Fruit fly (Drosophila melanogaster) whole organism, embryonic: ENCODE measurements around the gene CG1161.

Experiments used
- Aef1 ChIP-seq: fragments of 200-800 bp; sonication (Bioruptor generic); IDR thresholded peaks from 3 replicates; pipeline ENCODE4 v1.3.6; 2022; ENCODE audit warnings: missing biosample characterization, missing genetic modification characterization
- B-H2 ChIP-seq: fragments of 200-800 bp; sonication (Bioruptor generic); optimal IDR thresholded peaks from 2 replicates; lab custom pipeline; 2018; ENCODE audit warnings: missing biosample characterization, mild to moderate bottlenecking, missing genetic modification characterization
- CG10366 ChIP-seq: fragments of 200-800 bp; sonication (Bioruptor generic); IDR thresholded peaks from 2 replicates; pipeline ENCODE4 v1.3.6; 2022; ENCODE audit warnings: missing biosample characterization, missing genetic modification characterization
- CG10654 ChIP-seq: fragments of 200-800 bp; sonication (Bioruptor generic); optimal IDR thresholded peaks from 2 replicates; lab custom pipeline; 2016; ENCODE audit warnings: missing biosample characterization, missing genetic modification characterization
- CG11398 ChIP-seq: fragments of 200-800 bp; sonication (Bioruptor generic); optimal IDR thresholded peaks from 2 replicates; lab custom pipeline; 2016; ENCODE audit warnings: missing biosample characterization, missing genetic modification characterization
- CG12942 ChIP-seq: fragments of 200-800 bp; sonication (Bioruptor generic); optimal IDR thresholded peaks from 3 replicates; lab custom pipeline; 2016; ENCODE audit warnings: missing biosample characterization, missing genetic modification characterization
- CG13287 ChIP-seq: fragments of 200-800 bp; sonication (Bioruptor generic); IDR thresholded peaks from 2 replicates; pipeline ENCODE4 v1.3.6; 2022; ENCODE audit warnings: missing biosample characterization, missing genetic modification characterization; ENCODE audit not compliant: partially characterized antibody
- CG13894 ChIP-seq: fragments of 200-800 bp; sonication (Bioruptor generic); optimal IDR thresholded peaks from 3 replicates; lab custom pipeline; 2018; ENCODE audit warnings: missing biosample characterization, mild to moderate bottlenecking, missing genetic modification characterization, moderate library complexity
- CG14050 ChIP-seq: fragments of 200-800 bp; sonication (Bioruptor generic); IDR thresholded peaks from 3 replicates; pipeline ENCODE4 v1.3.6; 2022; ENCODE audit warnings: missing biosample characterization, missing genetic modification characterization
- CG14667 ChIP-seq: fragments of 200-800 bp; sonication (Bioruptor generic); IDR thresholded peaks from 2 replicates; pipeline ENCODE4 v1.3.6; 2022; ENCODE audit warnings: missing biosample characterization, missing genetic modification characterization
- CG14965 ChIP-seq: fragments of 200-800 bp; sonication (Bioruptor generic); optimal IDR thresholded peaks from 2 replicates; lab custom pipeline; 2016; ENCODE audit warnings: missing biosample characterization, missing genetic modification characterization, borderline replicate concordance
- CG15011 ChIP-seq: fragments of 200-800 bp; sonication (Bioruptor generic); optimal IDR thresholded peaks from 3 replicates; lab custom pipeline; 2018; ENCODE audit warnings: missing biosample characterization, mild to moderate bottlenecking, missing genetic modification characterization
- CG15269 ChIP-seq: fragments of 200-800 bp; sonication (Bioruptor generic); optimal IDR thresholded peaks from 2 replicates; lab custom pipeline; 2018; ENCODE audit warnings: missing biosample characterization, mild to moderate bottlenecking, missing genetic modification characterization, moderate library complexity
- CG17186 ChIP-seq: fragments of 200-800 bp; sonication (Bioruptor generic); optimal IDR thresholded peaks from 3 replicates; lab custom pipeline; 2017; ENCODE audit warnings: missing biosample characterization, missing genetic modification reagents, missing genetic modification characterization
- CG17361 ChIP-seq: fragments of 200-800 bp; sonication (Bioruptor generic); IDR thresholded peaks from 3 replicates; pipeline ENCODE4 v1.3.6; 2022; ENCODE audit warnings: missing biosample characterization, missing genetic modification characterization
- CG18011 ChIP-seq: fragments of 200-800 bp; sonication (Bioruptor generic); optimal IDR thresholded peaks from 2 replicates; lab custom pipeline; 2017; ENCODE audit warnings: missing biosample characterization, missing genetic modification characterization, mild to moderate bottlenecking, moderate library complexity, missing genotype
- CG31365 ChIP-seq: fragments of 200-800 bp; sonication (Bioruptor generic); optimal IDR thresholded peaks from 2 replicates; lab custom pipeline; 2018; ENCODE audit warnings: missing biosample characterization, mild to moderate bottlenecking, missing genetic modification characterization
- CG3163 ChIP-seq: fragments of 200-800 bp; sonication (Bioruptor generic); optimal IDR thresholded peaks from 3 replicates; lab custom pipeline; 2016; ENCODE audit warnings: missing biosample characterization, missing genetic modification characterization
- CG3281 ChIP-seq: fragments of 200-800 bp; sonication (Bioruptor generic); optimal IDR thresholded peaks from 3 replicates; lab custom pipeline; 2017; ENCODE audit warnings: missing biosample characterization, mild to moderate bottlenecking, missing genetic modification characterization
- CG3407 ChIP-seq: fragments of 200-800 bp; sonication (Bioruptor generic); optimal IDR thresholded peaks from 2 replicates; lab custom pipeline; 2018; ENCODE audit warnings: missing biosample characterization, mild to moderate bottlenecking, missing genetic modification characterization
- CG5180 ChIP-seq: fragments of 200-800 bp; sonication (Bioruptor generic); optimal IDR thresholded peaks from 3 replicates; lab custom pipeline; 2017; ENCODE audit warnings: missing biosample characterization, missing genetic modification characterization, mild to moderate bottlenecking, moderate library complexity, missing genetic modification reagents
- Doc2 ChIP-seq: fragments of 200-800 bp; sonication (Bioruptor generic); IDR thresholded peaks from 2 replicates; pipeline ENCODE4 v1.3.6; 2022; ENCODE audit warnings: missing biosample characterization, missing genetic modification characterization
- E2f2 ChIP-seq: fragments of 200-800 bp; sonication (Bioruptor generic); IDR thresholded peaks from 2 replicates; pipeline ENCODE4 v1.3.6; 2022; ENCODE audit warnings: missing biosample characterization, missing genetic modification characterization
- Hmr ChIP-seq: fragments of 200-800 bp; sonication (Bioruptor generic); optimal IDR thresholded peaks from 3 replicates; lab custom pipeline; 2017; ENCODE audit warnings: mild to moderate bottlenecking, missing biosample characterization, missing genetic modification reagents, missing genetic modification characterization
- NK7.1 ChIP-seq: fragments of 200-800 bp; sonication (Bioruptor generic); optimal IDR thresholded peaks from 3 replicates; lab custom pipeline; 2016; ENCODE audit warnings: missing biosample characterization, missing genetic modification characterization
- Ravus ChIP-seq: fragments of 200-800 bp; sonication (Bioruptor generic); IDR thresholded peaks from 2 replicates; pipeline ENCODE4 v1.3.6; 2022; ENCODE audit warnings: missing biosample characterization, missing genetic modification characterization
- Ssrp ChIP-seq: fragments of 200-800 bp; sonication (Bioruptor generic); optimal IDR thresholded peaks from 2 replicates; lab custom pipeline; 2018; ENCODE audit warnings: missing biosample characterization, mild to moderate bottlenecking, missing genetic modification characterization, moderate library complexity
- Stat92E ChIP-seq, 3 experiments: fragments of >200 bp in 2 of 3; fragments of 200-800 bp in 1 of 3; sonication (Bioruptor generic) in 1 of 3; optimal IDR thresholded peaks; 2 replicates each; lab custom pipeline; 2017 to 2019; ENCODE audit warnings: missing biosample characterization in 3 of 3, missing genetic modification characterization in 3 of 3, mild to moderate bottlenecking in 1 of 3, moderate library complexity in 1 of 3
- Tbp ChIP-seq: fragments of >200 bp; optimal IDR thresholded peaks from 2 replicates; lab custom pipeline; 2018; ENCODE audit warnings: missing biosample characterization, missing genetic modification characterization
- ara ChIP-seq: fragments of 200-800 bp; sonication (Bioruptor generic); IDR thresholded peaks from 2 replicates; pipeline ENCODE4 v1.3.6; 2022; ENCODE audit warnings: missing biosample characterization, missing genetic modification characterization
- bsh ChIP-seq, 2 experiments: fragments of 200-800 bp; sonication (Bioruptor generic); optimal IDR thresholded peaks; 2 replicates each; lab custom pipeline; 2017 to 2018; ENCODE audit warnings: mild to moderate bottlenecking in 2 of 2, missing biosample characterization in 2 of 2, missing genetic modification characterization in 2 of 2, moderate library complexity in 1 of 2
- cad ChIP-seq: fragments of >200 bp; optimal IDR thresholded peaks from 2 replicates; lab custom pipeline; 2017; ENCODE audit warnings: missing biosample characterization, missing genetic modification characterization
- chinmo ChIP-seq: fragments of 200-800 bp; sonication (Bioruptor generic); IDR thresholded peaks from 4 replicates; pipeline ENCODE4 v1.3.6; 2022; ENCODE audit warnings: missing biosample characterization, missing genetic modification characterization; ENCODE audit not compliant: partially characterized antibody
- emc ChIP-seq: fragments of 200-800 bp; sonication (Bioruptor generic); optimal IDR thresholded peaks from 2 replicates; lab custom pipeline; 2016; ENCODE audit warnings: missing biosample characterization, missing genetic modification characterization
- gsb ChIP-seq: fragments of 200-800 bp; sonication (Bioruptor generic); IDR thresholded peaks from 2 replicates; pipeline ENCODE4 v1.3.6; 2022; ENCODE audit warnings: missing biosample characterization, missing genetic modification characterization
- hbn ChIP-seq: fragments of 200-800 bp; sonication (Bioruptor generic); IDR thresholded peaks from 2 replicates; pipeline ENCODE4 v1.3.6; 2022; ENCODE audit warnings: missing biosample characterization, missing genetic modification characterization; ENCODE audit not compliant: partially characterized antibody
- klu ChIP-seq: fragments of 200-800 bp; sonication (Bioruptor generic); IDR thresholded peaks from 2 replicates; pipeline ENCODE4 v1.3.6; 2022; ENCODE audit warnings: missing biosample characterization, missing genetic modification characterization
- lab ChIP-seq: fragments of 200-800 bp; sonication (Bioruptor generic); optimal IDR thresholded peaks from 3 replicates; lab custom pipeline; 2017; ENCODE audit warnings: missing biosample characterization, missing genetic modification characterization, mild to moderate bottlenecking, moderate library complexity, missing genetic modification reagents
- lilli ChIP-seq: fragments of 200-800 bp; sonication (Bioruptor generic); optimal IDR thresholded peaks from 3 replicates; lab custom pipeline; 2016; ENCODE audit warnings: missing biosample characterization, missing genetic modification characterization
- maf-S ChIP-seq: fragments of 200-800 bp; sonication (Bioruptor generic); optimal IDR thresholded peaks from 2 replicates; lab custom pipeline; 2016; ENCODE audit warnings: missing biosample characterization, missing genetic modification characterization
- otp ChIP-seq: fragments of 200-800 bp; sonication (Bioruptor generic); IDR thresholded peaks from 3 replicates; pipeline ENCODE4, ENCODE4 v1.3.6; 2022; ENCODE audit warnings: missing biosample characterization, missing genetic modification characterization
- p53 ChIP-seq: fragments of 200-800 bp; sonication (Bioruptor generic); optimal IDR thresholded peaks from 2 replicates; lab custom pipeline; 2016; ENCODE audit warnings: missing biosample characterization, missing genetic modification characterization
- pum ChIP-seq: fragments of 200-800 bp; sonication (Bioruptor generic); optimal IDR thresholded peaks from 2 replicates; lab custom pipeline; 2016; ENCODE audit warnings: missing biosample characterization, missing genetic modification characterization
- pzg ChIP-seq: fragments of 200-800 bp; sonication (Bioruptor generic); optimal IDR thresholded peaks from 3 replicates; lab custom pipeline; 2018; ENCODE audit warnings: missing biosample characterization, mild to moderate bottlenecking, missing genetic modification characterization, moderate library complexity
- sens ChIP-seq: fragments of 200-800 bp; sonication (Bioruptor generic); peaks from one replicate; lab custom pipeline; 2016; ENCODE audit warnings: missing biosample characterization, missing genetic modification characterization
- sob ChIP-seq: fragments of 200-800 bp; sonication (Bioruptor generic); IDR thresholded peaks from 2 replicates; pipeline ENCODE4 v1.3.6; 2022; ENCODE audit warnings: missing biosample characterization, missing genetic modification characterization
- sr ChIP-seq: fragments of 200-800 bp; sonication (Bioruptor generic); IDR thresholded peaks from 3 replicates; pipeline ENCODE4 v1.3.6; 2022; ENCODE audit warnings: missing biosample characterization, missing genetic modification characterization
- ssp ChIP-seq: fragments of 200-800 bp; sonication (Bioruptor generic); IDR thresholded peaks from 2 replicates; pipeline ENCODE4 v1.3.6; 2022; ENCODE audit warnings: missing biosample characterization, missing genetic modification characterization
- tin ChIP-seq: fragments of 200-800 bp; sonication (Bioruptor generic); optimal IDR thresholded peaks from 3 replicates; lab custom pipeline; 2016; ENCODE audit warnings: missing biosample characterization, missing genetic modification characterization
- z ChIP-seq: fragments of 200-800 bp; sonication (Bioruptor generic); IDR thresholded peaks from 3 replicates; pipeline ENCODE4 v1.3.6; 2022; ENCODE audit warnings: missing biosample characterization, missing genetic modification characterization

The CG1161 gene

dm6 chr3R:5368170-5368781 lies 13.4 kb downstream of the CG1161 start, which contains the start of gene Cerk (continued):
- no peak for TF ChIP-seq CG3281 (GFP tag; lab: Kevin White, UChicago)
- no peak for TF ChIP-seq sr (GFP tag; lab: Robert Waterston, UW)
- 0 out of 3 replicates have a peak, but pooled peaks have one; percentile 33 for TF ChIP-seq otp (GFP tag; lab: Robert Waterston, UW)
- peak; percentile 89 for TF ChIP-seq chinmo (GFP tag; lab: Robert Waterston, UW)
- TF ChIP-seq CG13894 (tag; lab: Kevin White, UChicago) = peak; percentile 48
- TF ChIP-seq sens (GFP tag; lab: Kevin White, UChicago) = peak; percentile 88
- TF ChIP-seq E2f2 = peak; percentile 57
- TF ChIP-seq Hmr (GFP tag; lab: Kevin White, UChicago) = peak; percentile 38
- TF ChIP-seq pum (GFP tag; lab: Kevin White, UChicago) = peak; percentile 54
- TF ChIP-seq hbn = peak; percentile 41
- peak; percentile 81 for TF ChIP-seq ssp (GFP tag; lab: Robert Waterston, UW)
- 0 out of 3 replicates have a peak, but pooled peaks have one; percentile 25 for TF ChIP-seq CG17361
- TF ChIP-seq p53 (GFP tag; lab: Kevin White, UChicago) = no peak
- no peak for TF ChIP-seq z (GFP tag; lab: Robert Waterston, UW)
- TF ChIP-seq cad (GFP tag; lab: Kevin White, UChicago) = no peak
- peak; percentile 46 for TF ChIP-seq lab (GFP tag; lab: Kevin White, UChicago)
- TF ChIP-seq Doc2 (GFP tag; lab: Robert Waterston, UW) = no peak
- peak; percentile 66 for TF ChIP-seq CG17186
- TF ChIP-seq Aef1 (GFP tag; lab: Robert Waterston, UW) = 0 out of 3 replicates have a peak, but pooled peaks have one; percentile 12
- no peak for TF ChIP-seq CG3407 (GFP tag; lab: Kevin White, UChicago)
- no peak for TF ChIP-seq CG10654
- TF ChIP-seq gsb (GFP tag; lab: Robert Waterston, UW) = no peak
- no peak for TF ChIP-seq Ravus (GFP tag; lab: Robert Waterston, UW)
- no peak for TF ChIP-seq CG15011 (GFP tag; lab: Kevin White, UChicago)
- TF ChIP-seq klu (GFP tag; lab: Robert Waterston, UW) = no peak
- TF ChIP-seq CG13287 (GFP tag; lab: Robert Waterston, UW) = peak; percentile 76
- TF ChIP-seq pzg (GFP tag; lab: Kevin White, UChicago) = peak; percentile 91
- TF ChIP-seq tin (GFP tag; lab: Kevin White, UChicago) = no peak
- TF ChIP-seq CG3163 (GFP tag; lab: Kevin White, UChicago) = peak; percentile 28
- no peak; the same call in 1 of the 2 replicates for TF ChIP-seq CG14667 (GFP tag; lab: Robert Waterston, UW)
- peak; percentile 17 for TF ChIP-seq CG12942 (GFP tag; lab: Kevin White, UChicago)
- TF ChIP-seq emc (GFP tag; lab: Kevin White, UChicago) = no peak
- no peak for TF ChIP-seq CG15269 (tag; lab: Kevin White, UChicago)
- TF ChIP-seq maf-S = no peak
- TF ChIP-seq B-H2 (GFP tag; lab: Kevin White, UChicago) = peak; percentile 21
- peak in 1 of 3 experiments; percentile 68 for TF ChIP-seq Stat92E (GFP tag; optimal IDR thresholded peaks at IDR 0.05; lab: Kevin White, UChicago)
- TF ChIP-seq ara (GFP tag; lab: Robert Waterston, UW) = peak; percentile 14; the same call in 1 of the 2 replicates
- TF ChIP-seq Tbp (GFP tag; lab: Kevin White, UChicago) = no peak
- peak; percentile 75 for TF ChIP-seq sob (GFP tag; lab: Robert Waterston, UW)
- TF ChIP-seq CG11398 (GFP tag; lab: Kevin White, UChicago) = peak; percentile 2
- no peak for TF ChIP-seq CG31365 (tag; lab: Kevin White, UChicago)
- TF ChIP-seq CG10366 (GFP tag; lab: Robert Waterston, UW) = peak; percentile 34; the same call in 1 of the 2 replicates
- no peak for TF ChIP-seq CG18011 (GFP tag; lab: Kevin White, UChicago)
- peak; percentile 50 for TF ChIP-seq lilli
- no peak for TF ChIP-seq CG5180
- TF ChIP-seq CG14965 (GFP tag; lab: Kevin White, UChicago) = no peak
- TF ChIP-seq CG14050 (GFP tag; lab: Robert Waterston, UW) = no peak
- no peak for TF ChIP-seq NK7.1
- no peak for TF ChIP-seq Ssrp (tag; lab: Kevin White, UChicago)
- peak in 1 of 2 experiments; percentile 10 for TF ChIP-seq bsh (GFP tag; optimal IDR thresholded peaks at IDR 0.05; lab: Kevin White, UChicago)
